Fruit fly (Drosophila melanogaster) whole organism, embryonic: ENCODE measurements around the gene PH4alphaSG2.
A peak's percentile ranks its signal among the peaks of the same experiment; 100 is the strongest.

Experiments
- Aef1 ChIP-seq: fragments of 200-800 bp; sonication (Bioruptor generic); IDR thresholded peaks from 3 replicates; pipeline ENCODE4 v1.3.6; 2022; ENCODE audit warnings: missing biosample characterization, missing genetic modification characterization
- Asciz ChIP-seq: fragments of 200-800 bp; sonication (Bioruptor generic); optimal IDR thresholded peaks from 2 replicates; lab custom pipeline; 2017; ENCODE audit warnings: missing biosample characterization, mild to moderate bottlenecking, missing genetic modification characterization, missing genetic modification reagents
- Bdp1 ChIP-seq: fragments of 200-800 bp; sonication (Bioruptor generic); optimal IDR thresholded peaks from 3 replicates; lab custom pipeline; 2016; ENCODE audit warnings: missing biosample characterization, missing genetic modification characterization
- CG10321 ChIP-seq: fragments of 200-800 bp; sonication (Bioruptor generic); IDR thresholded peaks from 2 replicates; pipeline ENCODE4 v1.3.6; 2022; ENCODE audit warnings: missing biosample characterization, missing genetic modification characterization
- CG11696 ChIP-seq: fragments of 200-800 bp; sonication (Bioruptor generic); IDR thresholded peaks from 2 replicates; pipeline ENCODE4 v1.3.6; 2022; ENCODE audit warnings: missing biosample characterization, missing genetic modification characterization
- CG12155 ChIP-seq: fragments of 200-800 bp; sonication (Bioruptor generic); optimal IDR thresholded peaks from 3 replicates; lab custom pipeline; 2016; ENCODE audit warnings: missing biosample characterization, missing genetic modification characterization
- CG17361 ChIP-seq: fragments of 200-800 bp; sonication (Bioruptor generic); IDR thresholded peaks from 3 replicates; pipeline ENCODE4 v1.3.6; 2022; ENCODE audit warnings: missing biosample characterization, missing genetic modification characterization
- CG17829 ChIP-seq: fragments of 200-800 bp; optimal IDR thresholded peaks from 2 replicates; lab custom pipeline; 2019; ENCODE audit warnings: missing biosample characterization, mild to moderate bottlenecking, missing genetic modification characterization, moderate library complexity
- CG1792 ChIP-seq: fragments of 200-800 bp; sonication (Bioruptor generic); optimal IDR thresholded peaks from 2 replicates; lab custom pipeline; 2016; ENCODE audit warnings: missing biosample characterization, missing genetic modification characterization
- CG18011 ChIP-seq: fragments of 200-800 bp; sonication (Bioruptor generic); optimal IDR thresholded peaks from 2 replicates; lab custom pipeline; 2017; ENCODE audit warnings: missing biosample characterization, missing genetic modification characterization, mild to moderate bottlenecking, moderate library complexity, missing genotype
- CG18619 ChIP-seq: fragments of 200-800 bp; sonication (Bioruptor generic); optimal IDR thresholded peaks from 3 replicates; lab custom pipeline; 2017; ENCODE audit warnings: missing biosample characterization, mild to moderate bottlenecking, missing genetic modification characterization
- CG2116 ChIP-seq: fragments of 200-800 bp; sonication (Bioruptor generic); optimal IDR thresholded peaks from 3 replicates; lab custom pipeline; 2018; ENCODE audit warnings: missing biosample characterization, mild to moderate bottlenecking, missing genetic modification characterization
- CG2712 ChIP-seq: fragments of 200-800 bp; optimal IDR thresholded peaks from 3 replicates; lab custom pipeline; 2019; ENCODE audit warnings: missing biosample characterization, mild to moderate bottlenecking, missing genetic modification characterization, moderate library complexity
- CG30020 ChIP-seq: fragments of 200-800 bp; optimal IDR thresholded peaks from 2 replicates; lab custom pipeline; 2019; ENCODE audit warnings: missing biosample characterization, mild to moderate bottlenecking, missing genetic modification characterization, moderate library complexity
- CG3847 ChIP-seq: fragments of 200-800 bp; sonication (Bioruptor generic); IDR thresholded peaks from 2 replicates; pipeline ENCODE4 v1.3.6; 2022; ENCODE audit warnings: missing biosample characterization, missing genetic modification characterization
- CG4282 ChIP-seq: fragments of 200-800 bp; sonication (Bioruptor generic); optimal IDR thresholded peaks from 2 replicates; lab custom pipeline; 2016; ENCODE audit warnings: missing biosample characterization, missing genetic modification characterization
- CG6765 ChIP-seq: fragments of 200-800 bp; sonication (Bioruptor generic); optimal IDR thresholded peaks from 3 replicates; lab custom pipeline; 2017; ENCODE audit warnings: missing biosample characterization, mild to moderate bottlenecking, missing genetic modification characterization
- CG7745 ChIP-seq: fragments of 200-800 bp; sonication (Bioruptor generic); optimal IDR thresholded peaks from 2 replicates; lab custom pipeline; 2018; ENCODE audit warnings: missing biosample characterization, mild to moderate bottlenecking, missing genetic modification characterization, moderate library complexity
- CG8765 ChIP-seq: fragments of 200-800 bp; sonication (Bioruptor generic); IDR thresholded peaks from 2 replicates; pipeline ENCODE4 v1.3.6; 2022; ENCODE audit warnings: missing biosample characterization, missing genetic modification characterization
- Dp ChIP-seq: fragments of 200-800 bp; sonication (Bioruptor generic); optimal IDR thresholded peaks from 2 replicates; lab custom pipeline; 2018; ENCODE audit warnings: missing biosample characterization, mild to moderate bottlenecking, missing genetic modification characterization, moderate library complexity
- ERR ChIP-seq: fragments of 200-800 bp; sonication (Bioruptor generic); optimal IDR thresholded peaks from 2 replicates; lab custom pipeline; 2016; ENCODE audit warnings: missing biosample characterization, missing genetic modification characterization
- Eip74EF ChIP-seq, 2 experiments: fragments of 200-800 bp in 1 of 2; fragments of >200 bp in 1 of 2; sonication (Bioruptor generic) in 1 of 2; optimal IDR thresholded peaks; 2 replicates each; lab custom pipeline; 2017 to 2019; ENCODE audit warnings: missing biosample characterization in 2 of 2, missing genetic modification characterization in 2 of 2, mild to moderate bottlenecking in 1 of 2, moderate library complexity in 1 of 2
- GATAe ChIP-seq: fragments of 200-800 bp; sonication (Bioruptor generic); conservative IDR thresholded peaks from 2 replicates; pipeline ENCODE4 v1.3.6; 2022; ENCODE audit warnings: missing biosample characterization, missing genetic modification characterization
- Gsc ChIP-seq: fragments of 200-800 bp; sonication (Bioruptor generic); IDR thresholded peaks from 2 replicates; pipeline ENCODE4 v1.3.6; 2022; ENCODE audit warnings: missing biosample characterization, missing genetic modification characterization
- H15 ChIP-seq: fragments of 200-800 bp; sonication (Bioruptor generic); IDR thresholded peaks from 3 replicates; pipeline ENCODE4 v1.3.6; 2022; ENCODE audit warnings: missing biosample characterization, missing genetic modification characterization
- H2.0 ChIP-seq: fragments of 200-800 bp; sonication (Bioruptor generic); IDR thresholded peaks from 2 replicates; pipeline ENCODE4 v1.3.6; 2022; ENCODE audit warnings: missing biosample characterization, missing genetic modification characterization
- HHEX ChIP-seq: fragments of 200-800 bp; sonication (Bioruptor generic); optimal IDR thresholded peaks from 3 replicates; lab custom pipeline; 2017; ENCODE audit warnings: missing biosample characterization, mild to moderate bottlenecking, missing genetic modification characterization, missing genetic modification reagents
- HLH54F ChIP-seq: fragments of 200-800 bp; sonication (Bioruptor generic); optimal IDR thresholded peaks from 3 replicates; lab custom pipeline; 2016; ENCODE audit warnings: missing biosample characterization, missing genetic modification characterization
- Hr51 ChIP-seq, 2 experiments: fragments of 200-800 bp; sonication (Bioruptor generic); optimal IDR thresholded peaks; 2 replicates in 1 of 2; 3 replicates in 1 of 2; lab custom pipeline; 2016 to 2018; ENCODE audit warnings: missing biosample characterization in 2 of 2, missing genetic modification characterization in 2 of 2, mild to moderate bottlenecking in 1 of 2, moderate library complexity in 1 of 2
- Max ChIP-seq: fragments of 200-800 bp; sonication (Bioruptor generic); optimal IDR thresholded peaks from 2 replicates; lab custom pipeline; 2016; ENCODE audit warnings: missing biosample characterization, mild to moderate bottlenecking, missing genetic modification characterization
- Mes4 ChIP-seq: fragments of 200-800 bp; sonication (Bioruptor generic); optimal IDR thresholded peaks from 2 replicates; lab custom pipeline; 2016; ENCODE audit warnings: missing biosample characterization, missing genetic modification characterization
- Trl ChIP-seq, 3 experiments: fragments of >200 bp in 2 of 3; fragments of 200-800 bp in 1 of 3; sonication (Bioruptor generic) in 1 of 3; optimal IDR thresholded peaks; 2 replicates in 1 of 3; 3 replicates in 2 of 3; lab custom pipeline; 2016 to 2017; ENCODE audit warnings: missing biosample characterization in 1 of 3, missing genetic modification characterization in 1 of 3
- bab2 ChIP-seq: fragments of 200-800 bp; sonication (Bioruptor generic); optimal IDR thresholded peaks from 2 replicates; lab custom pipeline; 2016; ENCODE audit warnings: missing biosample characterization, missing genetic modification characterization
- bbx ChIP-seq: fragments of 200-800 bp; sonication (Bioruptor generic); IDR thresholded peaks from 2 replicates; pipeline ENCODE4 v1.3.6; 2022; ENCODE audit warnings: missing biosample characterization, missing genetic modification characterization; ENCODE audit not compliant: partially characterized antibody
- ems ChIP-seq: fragments of 200-800 bp; sonication (Bioruptor generic); optimal IDR thresholded peaks from 3 replicates; lab custom pipeline; 2016; ENCODE audit warnings: missing biosample characterization, missing genetic modification characterization
- fu2 ChIP-seq: fragments of 200-800 bp; sonication (Bioruptor generic); optimal IDR thresholded peaks from 2 replicates; lab custom pipeline; 2016; ENCODE audit warnings: missing biosample characterization, missing genetic modification characterization
- gcm ChIP-seq: fragments of 200-800 bp; sonication (Bioruptor generic); optimal IDR thresholded peaks from 2 replicates; lab custom pipeline; 2019; ENCODE audit warnings: missing biosample characterization, mild to moderate bottlenecking, missing genetic modification characterization, moderate library complexity
- inv ChIP-seq: fragments of 200-800 bp; sonication (Bioruptor generic); IDR thresholded peaks from 2 replicates; pipeline ENCODE4 v1.3.6; 2022; ENCODE audit warnings: missing biosample characterization, missing genetic modification characterization; ENCODE audit not compliant: partially characterized antibody
- lmd ChIP-seq: fragments of 200-800 bp; sonication (Bioruptor generic); IDR thresholded peaks from 2 replicates; pipeline ENCODE4 v1.3.6; 2022; ENCODE audit warnings: missing biosample characterization, missing genetic modification characterization
- mam ChIP-seq: fragments of 200-800 bp; sonication (Bioruptor generic); optimal IDR thresholded peaks from 3 replicates; lab custom pipeline; 2016; ENCODE audit warnings: missing biosample characterization, missing genetic modification characterization
- tgo ChIP-seq: fragments of 200-800 bp; sonication (Bioruptor generic); IDR thresholded peaks from 3 replicates; pipeline ENCODE4 v1.3.6; 2022; ENCODE audit warnings: missing biosample characterization, missing genetic modification characterization
- vfl ChIP-seq: fragments of 200-800 bp; sonication (Bioruptor generic); optimal IDR thresholded peaks from 2 replicates; lab custom pipeline; 2016; ENCODE audit warnings: missing biosample characterization, missing genetic modification characterization

The PH4alphaSG2 gene

dm6 chr3R:30501174-30501573 is 11.3 kb downstream of the PH4alphaSG2 start (continued):
- TF ChIP-seq gcm (GFP tag; lab: Kevin White, UChicago) (no peak), tgo (GFP tag; lab: Robert Waterston, UW) (peak; percentile 36; the same call in 1 of the 3 replicates), CG11696 (0 out of 2 replicates have a peak, but pooled peaks have one; percentile 26), CG17361 (GFP tag; lab: Robert Waterston, UW) (no peak), bab2 (peak; percentile 39), Mes4 (GFP tag; lab: Kevin White, UChicago) (no peak), CG3847 (GFP tag; lab: Robert Waterston, UW) (no peak), CG1792 (no peak), Trl (optimal IDR thresholded peaks at IDR 0.05; lab: Kevin White, UChicago) (no peak), Trl (GFP tag; optimal IDR thresholded peaks at IDR 0.05; lab: Kevin White, UChicago) (peak; percentile 26), HHEX (GFP tag; lab: Kevin White, UChicago) (peak; percentile 10), CG30020 (no peak), CG12155 (GFP tag; lab: Kevin White, UChicago) (no peak), GATAe (GFP tag; lab: Robert Waterston, UW) (no peak), Bdp1 (no peak), inv (GFP tag; lab: Robert Waterston, UW) (no peak), CG6765 (GFP tag; lab: Kevin White, UChicago) (no peak), H2.0 (GFP tag; lab: Robert Waterston, UW) (no peak), Aef1 (no peak), CG17829 (tag; lab: Kevin White, UChicago) (no peak), Hr51 (GFP tag; optimal IDR thresholded peaks at IDR 0.05; lab: Kevin White, UChicago) (no peak), CG4282 (no peak), Asciz (GFP tag; lab: Kevin White, UChicago) (no peak), CG18619 (GFP tag; lab: Kevin White, UChicago) (no peak), CG2712 (tag; lab: Kevin White, UChicago) (no peak), Eip74EF (GFP tag; optimal IDR thresholded peaks at IDR 0.05; lab: Kevin White, UChicago) (no peak), CG10321 (GFP tag; lab: Robert Waterston, UW) (no peak), CG18011 (GFP tag; lab: Kevin White, UChicago) (no peak), bbx (GFP tag; lab: Robert Waterston, UW) (no peak), Gsc (GFP tag; lab: Robert Waterston, UW) (no peak), CG8765 (GFP tag; lab: Robert Waterston, UW) (peak; percentile 38; the same call in 1 of the 2 replicates), lmd (GFP tag; lab: Robert Waterston, UW) (peak; percentile 43; the same call in 1 of the 2 replicates), Dp (GFP tag; lab: Kevin White, UChicago) (no peak), HLH54F (GFP tag; lab: Kevin White, UChicago) (no peak), mam (no peak), ems (GFP tag; lab: Kevin White, UChicago) (no peak), H15 (GFP tag; lab: Robert Waterston, UW) (no peak), CG7745 (no peak), vfl (GFP tag; lab: Kevin White, UChicago) (no peak), fu2 (GFP tag; lab: Kevin White, UChicago) (no peak), Max (GFP tag; lab: Kevin White, UChicago) (no peak), CG2116 (GFP tag; lab: Kevin White, UChicago) (no peak), ERR (GFP tag; lab: Kevin White, UChicago) (no peak)
